Worm (Caenorhabditis elegans): ENCODE results near the gene ric-7.

The ric-7 gene

DNA sequence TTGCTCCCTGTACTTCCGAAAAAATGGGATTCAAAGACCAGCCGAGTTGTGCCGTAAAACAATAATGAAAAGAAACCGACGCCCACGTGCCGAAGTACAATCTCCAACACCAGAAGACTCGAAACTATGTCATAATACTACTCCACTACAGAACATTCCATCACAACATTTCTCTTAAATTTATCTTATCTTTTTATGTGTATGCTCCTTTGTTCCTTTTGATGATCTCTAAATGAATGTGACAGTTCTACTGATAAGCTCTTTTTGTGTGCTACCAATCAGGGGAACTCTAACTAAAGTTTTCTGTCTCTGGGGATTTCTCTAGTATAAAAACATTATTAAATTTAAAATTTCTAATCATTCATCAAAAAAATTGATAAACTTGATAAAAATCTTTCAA is 18.9 kb downstream of the ric-7 start (continued):
- TF ChIP-seq lir-1 (GFP tag; conservative IDR thresholded peaks at IDR 0.05) (no peak), hlh-12 (tag; optimal IDR thresholded peaks at IDR 0.05) (no peak), repo-1 (tag; optimal IDR thresholded peaks at IDR 0.05) (no peak), madf-6 (GFP tag; IDR thresholded peaks at IDR 0.05) (peak; percentile 52), ztf-18 (tag; optimal IDR thresholded peaks at IDR 0.05) (no peak), attf-5 (GFP tag; optimal IDR thresholded peaks at IDR 0.05) (no peak), F49E8.2 (tag; optimal IDR thresholded peaks at IDR 0.05; ENCODE audit: insufficient read depth) (no peak), lin-26 (GFP tag; IDR thresholded peaks at IDR 0.05) (no peak), hlh-26 (GFP tag; conservative IDR thresholded peaks at IDR 0.05) (no peak), efl-1 (GFP tag; optimal IDR thresholded peaks at IDR 0.05) (no peak), egrh-3 (GFP tag; IDR thresholded peaks at IDR 0.05) (no peak), K12H6.12 (tag; optimal IDR thresholded peaks at IDR 0.05) (no peak), sea-2 (GFP tag; IDR thresholded peaks at IDR 0.05) (no peak), K11D2.4 (GFP tag; IDR thresholded peaks at IDR 0.05) (no peak), F52B5.7 (tag; optimal IDR thresholded peaks at IDR 0.05) (no peak), bed-1 (GFP tag; IDR thresholded peaks at IDR 0.05) (no peak), mes-4 (tag; optimal IDR thresholded peaks at IDR 0.05) (no peak), tbp1 (GFP tag; optimal IDR thresholded peaks at IDR 0.05) (no peak), tlf-1 (GFP tag; optimal IDR thresholded peaks at IDR 0.05) (no peak), mcd-1 (GFP tag; IDR thresholded peaks at IDR 0.05) (no peak), lag-1 (GFP tag; IDR thresholded peaks at IDR 0.05) (no peak), dpff-1 (tag; optimal IDR thresholded peaks at IDR 0.05) (no peak), tbx-9 (tag; optimal IDR thresholded peaks at IDR 0.05; ENCODE audit: borderline replicate concordance) (no peak), nhr-27 (tag; optimal IDR thresholded peaks at IDR 0.05) (no peak), athp-1 (tag; optimal IDR thresholded peaks at IDR 0.05) (no peak), mel-28 (tag; optimal IDR thresholded peaks at IDR 0.05; ENCODE audit: borderline replicate concordance) (no peak), nhr-120 (GFP tag; IDR thresholded peaks at IDR 0.05) (no peak), sdz-38 (tag; optimal IDR thresholded peaks at IDR 0.05) (no peak), cebp-2 (GFP tag; IDR thresholded peaks at IDR 0.05) (no peak), Y95B8A.8 (GFP tag; IDR thresholded peaks at IDR 0.05) (no peak), hmg-1.2 (GFP tag; IDR thresholded peaks at IDR 0.05) (peak; percentile 13; the same call in 1 of the 2 replicates)

DNA sequence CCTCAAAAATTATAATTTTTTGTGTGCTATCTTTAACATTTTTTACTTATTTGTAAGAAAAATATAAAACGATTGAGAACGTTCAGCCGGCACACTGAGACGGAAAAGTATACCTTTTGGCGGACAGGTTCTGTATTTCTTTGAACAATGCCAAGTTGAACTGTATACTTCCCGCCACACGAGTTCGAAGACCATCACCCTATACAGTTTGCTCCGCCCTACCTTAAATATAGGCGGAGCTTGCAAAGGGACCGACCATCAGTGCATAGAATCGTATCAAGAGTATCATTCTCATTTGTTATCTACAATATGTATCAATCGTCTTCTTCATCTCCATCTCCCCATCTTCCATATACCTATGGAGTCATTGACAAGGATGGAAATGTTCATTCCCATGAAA is 20.9 kb downstream of the ric-7 start, which contains the start of gene end-1:
TSS of gene end-1 (plus strand) at position 301 of the 400 bp plus-strand sequence.
- no peak for TF ChIP-seq die-1 (tag; optimal IDR thresholded peaks at IDR 0.05)
- no peak for TF ChIP-seq ceh-79 (tag; optimal IDR thresholded peaks at IDR 0.05)
- no peak for TF ChIP-seq let-526 (GFP tag; IDR thresholded peaks at IDR 0.05)
- TF ChIP-seq K12H6.12 (tag; optimal IDR thresholded peaks at IDR 0.05), result no peak
- TF ChIP-seq sptf-2 (GFP tag; optimal IDR thresholded peaks at IDR 0.05), result no peak
- TF ChIP-seq ztf-6 (GFP tag; IDR thresholded peaks at IDR 0.05), result no peak
- TF ChIP-seq let-607 (tag; optimal IDR thresholded peaks at IDR 0.05), result no peak
- no peak for TF ChIP-seq mes-4 (tag; optimal IDR thresholded peaks at IDR 0.05)
- TF ChIP-seq lir-1 (GFP tag; conservative IDR thresholded peaks at IDR 0.05), result no peak

DNA sequence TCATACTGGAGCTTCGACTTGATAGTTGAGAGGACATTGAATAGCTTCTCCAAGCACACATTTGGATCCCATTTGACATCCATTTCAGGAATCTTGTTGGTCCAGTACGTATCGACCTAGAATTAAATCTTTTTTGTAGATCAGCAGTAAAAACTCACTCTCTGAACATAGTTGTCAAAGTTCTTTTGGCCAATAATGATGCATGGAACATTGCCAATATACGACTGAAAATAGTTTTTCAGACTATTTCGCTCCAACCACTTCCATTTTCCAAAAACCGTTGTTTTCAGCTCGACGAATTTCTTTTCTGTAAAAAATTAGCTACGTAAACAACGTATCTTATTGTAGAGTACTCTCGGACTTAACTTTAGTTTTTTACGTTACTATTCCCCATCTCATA is 24.0 kb downstream of the ric-7 start:
- TF ChIP-seq B0035.1 (tag; optimal IDR thresholded peaks at IDR 0.05), result no peak
- TF ChIP-seq K12H6.12 (tag; optimal IDR thresholded peaks at IDR 0.05), result no peak
- no peak for TF ChIP-seq sptf-2 (GFP tag; optimal IDR thresholded peaks at IDR 0.05)
- TF ChIP-seq ekl-4 (GFP tag; IDR thresholded peaks at IDR 0.05), result no peak
- TF ChIP-seq ceh-79 (tag; optimal IDR thresholded peaks at IDR 0.05), result no peak
- TF ChIP-seq pbrm-1 (GFP tag; IDR thresholded peaks at IDR 0.05), result no peak
- TF ChIP-seq nfyb-1 (GFP tag; IDR thresholded peaks at IDR 0.05), result no peak
- no peak for TF ChIP-seq nfya-2 (GFP tag; IDR thresholded peaks at IDR 0.05)
- no peak for TF ChIP-seq cebp-2 (GFP tag; IDR thresholded peaks at IDR 0.05)

Data from whole organism, young adult.